Fruit fly (Drosophila melanogaster) whole organism, wandering third instar larva: ENCODE data around the gene shd.

Experiments
- Abd-B ChIP-seq: fragments of >200 bp; optimal IDR thresholded peaks from 2 replicates; lab custom pipeline; 2017; ENCODE audit warnings: missing biosample characterization, missing genetic modification characterization
- Dif ChIP-seq: fragments of 200-275, 200-300 bp; sonication (Bioruptor generic); optimal IDR thresholded peaks from 2 replicates; lab custom pipeline; 2018; ENCODE audit warnings: missing biosample characterization, missing genetic modification characterization; ENCODE audit not compliant: partially characterized antibody
- Hr78 ChIP-seq: fragments of >200 bp; optimal IDR thresholded peaks from 2 replicates; lab custom pipeline; 2017; ENCODE audit warnings: missing biosample characterization, missing genetic modification characterization
- h ChIP-seq: fragments of 200-800 bp; sonication (Bioruptor generic); optimal IDR thresholded peaks from 3 replicates; lab custom pipeline; 2016; ENCODE audit warnings: missing biosample characterization, mild to moderate bottlenecking, missing genetic modification characterization
- lola ChIP-seq: fragments of >200 bp; optimal IDR thresholded peaks from 2 replicates; lab custom pipeline; 2017; ENCODE audit warnings: missing biosample characterization, missing genetic modification characterization
- usp ChIP-seq: fragments of >200 bp; optimal IDR thresholded peaks from 2 replicates; lab custom pipeline; 2017; ENCODE audit warnings: missing biosample characterization, missing genetic modification characterization

dm6 chr3L:14609138-14609729 is 5.0 kb upstream of the shd start:
- no peak for TF ChIP-seq h
- no peak for TF ChIP-seq Dif (GFP tag; lab: Kevin White, UChicago)
- TF ChIP-seq usp: no peak
- no peak for TF ChIP-seq Abd-B (GFP tag; lab: Kevin White, UChicago)
- TF ChIP-seq lola (GFP tag; lab: Kevin White, UChicago): no peak
- TF ChIP-seq Hr78 (GFP tag; lab: Kevin White, UChicago): no peak
